Fruit fly (Drosophila melanogaster) whole organism, embryonic: ENCODE measurements around the gene CG43198.

Experiments
- CG10274 ChIP-seq: fragments of 200-800 bp; sonication (Bioruptor generic); optimal IDR thresholded peaks from 3 replicates; lab custom pipeline; 2017; ENCODE audit warnings: missing biosample characterization, mild to moderate bottlenecking, missing genetic modification characterization
- CG10366 ChIP-seq: fragments of 200-800 bp; sonication (Bioruptor generic); IDR thresholded peaks from 2 replicates; pipeline ENCODE4 v1.3.6; 2022; ENCODE audit warnings: missing biosample characterization, missing genetic modification characterization
- CG11247 ChIP-seq: fragments of 200-800 bp; sonication (Bioruptor generic); IDR thresholded peaks from 2 replicates; pipeline ENCODE4 v1.3.6; 2022; ENCODE audit warnings: missing biosample characterization, missing genetic modification characterization
- CG11398 ChIP-seq: fragments of 200-800 bp; sonication (Bioruptor generic); optimal IDR thresholded peaks from 2 replicates; lab custom pipeline; 2016; ENCODE audit warnings: missing biosample characterization, missing genetic modification characterization
- CG11504 ChIP-seq: fragments of 200-800 bp; sonication (Bioruptor generic); optimal IDR thresholded peaks from 3 replicates; lab custom pipeline; 2019; ENCODE audit warnings: missing biosample characterization, mild to moderate bottlenecking, missing genetic modification characterization, moderate library complexity
- CG12299 ChIP-seq: fragments of 200-800 bp; sonication (Bioruptor generic); optimal IDR thresholded peaks from 2 replicates; lab custom pipeline; 2018; ENCODE audit warnings: missing biosample characterization, mild to moderate bottlenecking, missing genetic modification characterization
- CG14014 ChIP-seq: fragments of 200-800 bp; sonication (Bioruptor generic); IDR thresholded peaks from 2 replicates; pipeline ENCODE4 v1.3.6; 2022; ENCODE audit warnings: missing biosample characterization, missing genetic modification characterization
- CG17359 ChIP-seq: fragments of 200-800 bp; sonication (Bioruptor generic); optimal IDR thresholded peaks from 3 replicates; lab custom pipeline; 2018; ENCODE audit warnings: missing biosample characterization, mild to moderate bottlenecking, missing genetic modification characterization, moderate library complexity
- CG17912 ChIP-seq: fragments of 200-800 bp; sonication (Bioruptor generic); optimal IDR thresholded peaks from 2 replicates; lab custom pipeline; 2018; ENCODE audit warnings: missing biosample characterization, mild to moderate bottlenecking, missing genetic modification characterization
- CG1792 ChIP-seq: fragments of 200-800 bp; sonication (Bioruptor generic); optimal IDR thresholded peaks from 2 replicates; lab custom pipeline; 2016; ENCODE audit warnings: missing biosample characterization, missing genetic modification characterization
- CG2712 ChIP-seq: fragments of 200-800 bp; optimal IDR thresholded peaks from 3 replicates; lab custom pipeline; 2019; ENCODE audit warnings: missing biosample characterization, mild to moderate bottlenecking, missing genetic modification characterization, moderate library complexity
- CG32532 ChIP-seq: fragments of 200-800 bp; sonication (Bioruptor generic); IDR thresholded peaks from 2 replicates; pipeline ENCODE4 v1.3.6; 2022; ENCODE audit warnings: missing biosample characterization, missing genetic modification characterization
- CG3995 ChIP-seq: fragments of 200-800 bp; sonication (Bioruptor generic); optimal IDR thresholded peaks from 3 replicates; lab custom pipeline; 2016; ENCODE audit warnings: missing biosample characterization, missing genetic modification characterization
- CG5953 ChIP-seq: fragments of 200-800 bp; sonication (Bioruptor generic); IDR thresholded peaks from 2 replicates; pipeline ENCODE4 v1.3.6; 2022; ENCODE audit warnings: missing biosample characterization, missing genetic modification characterization
- CG6175 ChIP-seq: fragments of 200-800 bp; sonication (Bioruptor generic); IDR thresholded peaks from 3 replicates; pipeline ENCODE4 v1.3.6; 2022; ENCODE audit warnings: missing biosample characterization, missing genetic modification characterization
- CG6272 ChIP-seq: fragments of 200-800 bp; sonication (Bioruptor generic); IDR thresholded peaks from 2 replicates; pipeline ENCODE4 v1.3.6; 2022; ENCODE audit warnings: missing biosample characterization, missing genetic modification characterization
- CG6854 ChIP-seq: fragments of 200-800 bp; sonication (Bioruptor generic); optimal IDR thresholded peaks from 3 replicates; lab custom pipeline; 2017; ENCODE audit warnings: missing biosample characterization, mild to moderate bottlenecking, missing genetic modification characterization
- CG7271 ChIP-seq: fragments of 200-800 bp; sonication (Bioruptor generic); optimal IDR thresholded peaks from 2 replicates; lab custom pipeline; 2018; ENCODE audit warnings: missing biosample characterization, mild to moderate bottlenecking, missing genetic modification characterization, moderate library complexity
- CG7357 ChIP-seq: fragments of 200-800 bp; sonication (Bioruptor generic); IDR thresholded peaks from 3 replicates; pipeline ENCODE4 v1.3.6; 2022; ENCODE audit warnings: missing biosample characterization, missing genetic modification characterization
- CG7556 ChIP-seq: fragments of 200-800 bp; sonication (Bioruptor generic); optimal IDR thresholded peaks from 2 replicates; lab custom pipeline; 2017; ENCODE audit warnings: missing biosample characterization, mild to moderate bottlenecking, missing genetic modification characterization
- CG7786 ChIP-seq: fragments of 200-800 bp; sonication (Bioruptor generic); optimal IDR thresholded peaks from 2 replicates; lab custom pipeline; 2016; ENCODE audit warnings: missing biosample characterization, missing genetic modification characterization
- CG8359 ChIP-seq: fragments of 200-800 bp; sonication (Bioruptor generic); optimal IDR thresholded peaks from 2 replicates; lab custom pipeline; 2017; ENCODE audit warnings: missing biosample characterization, mild to moderate bottlenecking, missing genetic modification characterization, borderline replicate concordance
- CG9437 ChIP-seq: fragments of 200-800 bp; sonication (Bioruptor generic); optimal IDR thresholded peaks from 2 replicates; lab custom pipeline; 2018; ENCODE audit warnings: missing biosample characterization, mild to moderate bottlenecking, missing genetic modification characterization
- Dad ChIP-seq: fragments of 200-800 bp; sonication (Bioruptor generic); optimal IDR thresholded peaks from 3 replicates; lab custom pipeline; 2016; ENCODE audit warnings: missing biosample characterization, missing genetic modification characterization
- ERR ChIP-seq: fragments of 200-800 bp; sonication (Bioruptor generic); optimal IDR thresholded peaks from 2 replicates; lab custom pipeline; 2016; ENCODE audit warnings: missing biosample characterization, missing genetic modification characterization
- Ets65A ChIP-seq: fragments of 200-800 bp; sonication (Bioruptor generic); peaks from one replicate; lab custom pipeline; 2016; ENCODE audit warnings: missing biosample characterization, missing genetic modification characterization
- MESR4 ChIP-seq: fragments of 200-800 bp; sonication (Bioruptor generic); optimal IDR thresholded peaks from 2 replicates; lab custom pipeline; 2018; ENCODE audit warnings: missing biosample characterization, mild to moderate bottlenecking, missing genetic modification characterization, moderate library complexity
- Mes4 ChIP-seq: fragments of 200-800 bp; sonication (Bioruptor generic); optimal IDR thresholded peaks from 2 replicates; lab custom pipeline; 2016; ENCODE audit warnings: missing biosample characterization, missing genetic modification characterization
- NC2β ChIP-seq: fragments of 200-800 bp; sonication (Bioruptor generic); optimal IDR thresholded peaks from 2 replicates; lab custom pipeline; 2016; ENCODE audit warnings: missing biosample characterization, missing genetic modification characterization
- Rfx ChIP-seq: fragments of 200-800 bp; sonication (Bioruptor generic); IDR thresholded peaks from 2 replicates; pipeline ENCODE4 v1.3.6; 2022; ENCODE audit warnings: missing biosample characterization, missing genetic modification characterization
- Sry-β ChIP-seq: fragments of 200-800 bp; sonication (Bioruptor generic); optimal IDR thresholded peaks from 2 replicates; lab custom pipeline; 2018; ENCODE audit warnings: missing biosample characterization, mild to moderate bottlenecking, missing genetic modification characterization, moderate library complexity
- Ssrp ChIP-seq: fragments of 200-800 bp; sonication (Bioruptor generic); optimal IDR thresholded peaks from 2 replicates; lab custom pipeline; 2018; ENCODE audit warnings: missing biosample characterization, mild to moderate bottlenecking, missing genetic modification characterization, moderate library complexity
- aop ChIP-seq: fragments of 200-800 bp; sonication (Bioruptor generic); IDR thresholded peaks from 2 replicates; pipeline ENCODE4 v1.3.6; 2022; ENCODE audit warnings: missing biosample characterization, missing genetic modification characterization
- croc ChIP-seq: fragments of 200-800 bp; sonication (Bioruptor generic); conservative IDR thresholded peaks from 3 replicates; pipeline ENCODE4 v1.3.6; 2022; ENCODE audit warnings: missing biosample characterization, missing genetic modification characterization
- dysf ChIP-seq: fragments of 200-800 bp; sonication (Bioruptor generic); IDR thresholded peaks from 3 replicates; pipeline ENCODE4 v1.3.6; 2022; ENCODE audit warnings: missing biosample characterization, missing genetic modification characterization
- fd64A ChIP-seq: fragments of 200-800 bp; sonication (Bioruptor generic); optimal IDR thresholded peaks from 3 replicates; lab custom pipeline; 2018; ENCODE audit warnings: missing biosample characterization, mild to moderate bottlenecking, missing genetic modification characterization
- fu2 ChIP-seq: fragments of 200-800 bp; sonication (Bioruptor generic); optimal IDR thresholded peaks from 2 replicates; lab custom pipeline; 2016; ENCODE audit warnings: missing biosample characterization, missing genetic modification characterization
- gce ChIP-seq: fragments of 200-800 bp; sonication (Bioruptor generic); IDR thresholded peaks from 3 replicates; pipeline ENCODE4 v1.3.6; 2022; ENCODE audit warnings: missing biosample characterization, missing genetic modification characterization
- gsb ChIP-seq: fragments of 200-800 bp; sonication (Bioruptor generic); IDR thresholded peaks from 2 replicates; pipeline ENCODE4 v1.3.6; 2022; ENCODE audit warnings: missing biosample characterization, missing genetic modification characterization
- hkb ChIP-seq, 2 experiments: fragments of 200-800 bp in 1 of 2; fragments of >200 bp in 1 of 2; sonication (Bioruptor generic) in 1 of 2; IDR thresholded peaks in 1 of 2; optimal IDR thresholded peaks in 1 of 2; 2 replicates each; pipeline versions ENCODE4 v1.3.6 to Lab custom; 2017 to 2022; ENCODE audit warnings: missing biosample characterization in 1 of 2, missing genetic modification characterization in 1 of 2
- lab ChIP-seq: fragments of 200-800 bp; sonication (Bioruptor generic); optimal IDR thresholded peaks from 3 replicates; lab custom pipeline; 2017; ENCODE audit warnings: missing biosample characterization, missing genetic modification characterization, mild to moderate bottlenecking, moderate library complexity, missing genetic modification reagents
- nerfin-1 ChIP-seq: fragments of 200-800 bp; sonication (Bioruptor generic); optimal IDR thresholded peaks from 3 replicates; lab custom pipeline; 2019; ENCODE audit warnings: missing biosample characterization, mild to moderate bottlenecking, missing genetic modification characterization, moderate library complexity
- odd ChIP-seq: fragments of 200-800 bp; sonication (Bioruptor generic); optimal IDR thresholded peaks from 2 replicates; lab custom pipeline; 2017; ENCODE audit warnings: missing biosample characterization, mild to moderate bottlenecking, missing genetic modification characterization
- otp ChIP-seq: fragments of 200-800 bp; sonication (Bioruptor generic); IDR thresholded peaks from 3 replicates; pipeline ENCODE4, ENCODE4 v1.3.6; 2022; ENCODE audit warnings: missing biosample characterization, missing genetic modification characterization
- row ChIP-seq: fragments of 200-800 bp; sonication (Bioruptor generic); IDR thresholded peaks from 3 replicates; pipeline ENCODE4 v1.3.6; 2022; ENCODE audit warnings: missing biosample characterization, missing genetic modification characterization
- salm ChIP-seq: fragments of 200-800 bp; sonication (Bioruptor generic); optimal IDR thresholded peaks from 2 replicates; lab custom pipeline; 2018; ENCODE audit warnings: missing biosample characterization, mild to moderate bottlenecking, missing genetic modification characterization
- sd ChIP-seq: fragments of 200-800 bp; sonication (Bioruptor generic); optimal IDR thresholded peaks from 3 replicates; lab custom pipeline; 2018; ENCODE audit warnings: missing biosample characterization, mild to moderate bottlenecking, missing genetic modification characterization, moderate library complexity
- sna ChIP-seq: fragments of 200-800 bp; sonication (Bioruptor generic); IDR thresholded peaks from 2 replicates; pipeline ENCODE4 v1.3.6; 2022; ENCODE audit warnings: missing biosample characterization, missing genetic modification characterization; ENCODE audit not compliant: partially characterized antibody
- stwl ChIP-seq: fragments of 200-800 bp; sonication (Bioruptor generic); optimal IDR thresholded peaks from 3 replicates; lab custom pipeline; 2018; ENCODE audit warnings: missing biosample characterization, mild to moderate bottlenecking, missing genetic modification characterization, moderate library complexity
- tx ChIP-seq: fragments of 200-800 bp; sonication (Bioruptor generic); optimal IDR thresholded peaks from 2 replicates; lab custom pipeline; 2016; ENCODE audit warnings: missing biosample characterization, missing genetic modification characterization
- wor ChIP-seq: fragments of 200-800 bp; sonication (Bioruptor generic); IDR thresholded peaks from 2 replicates; pipeline ENCODE4 v1.3.6; 2022; ENCODE audit warnings: missing biosample characterization, missing genetic modification characterization
- yki ChIP-seq: fragments of >200 bp; optimal IDR thresholded peaks from 3 replicates; lab custom pipeline; 2018

The CG43198 gene

dm6 chrX:7488254-7488653 is 35.1 kb upstream of the CG43198 start (continued):
- TF ChIP-seq Rfx (peak; percentile 45; the same call in 1 of the 2 replicates), Ets65A (peak; percentile 82), gsb (no peak), sd (tag; lab: Kevin White, UChicago) (no peak), CG14014 (no peak), CG3995 (GFP tag; lab: Kevin White, UChicago) (no peak), CG12299 (tag; lab: Kevin White, UChicago) (no peak), ERR (GFP tag; lab: Kevin White, UChicago) (no peak), lab (GFP tag; lab: Kevin White, UChicago) (peak; percentile 51), yki (lab: Kevin White, UChicago) (no peak), Mes4 (no peak), croc (no peak), wor (GFP tag; lab: Robert Waterston, UW) (no peak), CG8359 (GFP tag; lab: Kevin White, UChicago) (no peak), hkb (optimal IDR thresholded peaks at IDR 0.05; lab: Kevin White, UChicago) (no peak), hkb (GFP tag; IDR thresholded peaks at IDR 0.05; lab: Robert Waterston, UW) (no peak), CG7786 (GFP tag; lab: Kevin White, UChicago) (peak; percentile 18), odd (GFP tag; lab: Kevin White, UChicago) (no peak), MESR4 (GFP tag; lab: Kevin White, UChicago) (no peak), CG17359 (tag; lab: Kevin White, UChicago) (peak; percentile 27), CG10274 (no peak), CG5953 (GFP tag; lab: Robert Waterston, UW) (no peak), CG7357 (GFP tag; lab: Robert Waterston, UW) (no peak), CG11504 (tag; lab: Kevin White, UChicago) (peak; percentile 49), dysf (GFP tag; lab: Robert Waterston, UW) (peak; percentile 48; the same call in 2 of the 3 replicates), CG6854 (GFP tag; lab: Kevin White, UChicago) (no peak), CG11247 (peak; percentile 31; the same call in 1 of the 2 replicates), salm (tag; lab: Kevin White, UChicago) (no peak), Sry-β (GFP tag; lab: Kevin White, UChicago) (no peak), Ssrp (tag; lab: Kevin White, UChicago) (no peak), Dad (GFP tag; lab: Kevin White, UChicago) (no peak), gce (no peak), fu2 (GFP tag; lab: Kevin White, UChicago) (no peak), tx (GFP tag; lab: Kevin White, UChicago) (no peak), aop (no peak), CG7271 (tag; lab: Kevin White, UChicago) (no peak), CG9437 (GFP tag; lab: Kevin White, UChicago) (no peak), NC2β (no peak), CG10366 (GFP tag; lab: Robert Waterston, UW) (no peak; the same call in 1 of the 2 replicates), CG6175 (GFP tag; lab: Robert Waterston, UW) (no peak), CG32532 (0 out of 2 replicates have a peak, but pooled peaks have one; percentile 18), CG2712 (tag; lab: Kevin White, UChicago) (peak; percentile 36), otp (GFP tag; lab: Robert Waterston, UW) (no peak), sna (GFP tag; lab: Robert Waterston, UW) (no peak), stwl (tag; lab: Kevin White, UChicago) (no peak), nerfin-1 (no peak), fd64A (GFP tag; lab: Kevin White, UChicago) (no peak), CG6272 (no peak), CG1792 (no peak), CG17912 (GFP tag; lab: Kevin White, UChicago) (no peak), CG7556 (GFP tag; lab: Kevin White, UChicago) (peak; percentile 11), CG11398 (no peak), row (GFP tag; lab: Robert Waterston, UW) (peak; percentile 46; the same call in 2 of the 3 replicates)
